Worm (Caenorhabditis elegans) whole organism, L3 larva: Measurements from ENCODE around the gene srx-45.
A peak's percentile ranks its signal among the peaks of the same experiment; 100 is the strongest.

ENCODE experiments used
- R02D3.7 ChIP-seq: fragments of 150-350 bp; optimal IDR thresholded peaks from 2 replicates; lab custom pipeline; 2014; ENCODE audit warnings: missing biosample characterization, missing genetic modification characterization
- aly-2 ChIP-seq: fragments of 150-350 bp; optimal IDR thresholded peaks from 2 replicates; lab custom pipeline; 2014; ENCODE audit warnings: missing biosample characterization, missing genetic modification characterization
- ama-1 ChIP-seq: fragments of 150-350 bp; optimal IDR thresholded peaks from 2 replicates; lab custom pipeline; 2018
- ceh-28 ChIP-seq: fragments of 150-350 bp; optimal IDR thresholded peaks from 2 replicates; lab custom pipeline; 2014; ENCODE audit warnings: missing biosample characterization, missing genetic modification reagents, missing genetic modification characterization
- ceh-82 ChIP-seq: fragments of 150-350 bp; optimal IDR thresholded peaks from 2 replicates; lab custom pipeline; 2014; ENCODE audit warnings: missing biosample characterization, missing genetic modification characterization
- ceh-9 ChIP-seq: sonication (generic microtip); optimal IDR thresholded peaks from 2 replicates; lab custom pipeline; 2018; ENCODE audit warnings: missing biosample characterization, missing genetic modification characterization
- daf-12 ChIP-seq: fragments of 150-350 bp; optimal IDR thresholded peaks from 2 replicates; lab custom pipeline; 2014; ENCODE audit warnings: missing biosample characterization, missing genetic modification reagents, missing genetic modification characterization
- egl-27 ChIP-seq: sonication (generic microtip); optimal IDR thresholded peaks from 4 replicates; lab custom pipeline; 2017; ENCODE audit warnings: missing biosample characterization, missing genetic modification reagents, missing genetic modification characterization
- egl-5 ChIP-seq: fragments of 150-350 bp; optimal IDR thresholded peaks from 2 replicates; lab custom pipeline; 2017; ENCODE audit warnings: missing biosample characterization, missing genetic modification reagents, missing genetic modification characterization, inconsistent platforms
- elt-1 ChIP-seq: fragments of 150-350 bp; optimal IDR thresholded peaks from 2 replicates; lab custom pipeline; 2014; ENCODE audit warnings: missing biosample characterization, missing genetic modification characterization
- elt-2 ChIP-seq: sonication (generic microtip); optimal IDR thresholded peaks from 2 replicates; lab custom pipeline; 2016; ENCODE audit warnings: missing genetic modification reagents, mild to moderate bottlenecking, missing genetic modification characterization, missing compliant biosample characterization
- elt-3 ChIP-seq, 3 experiments: fragments of 150-350 bp in 1 of 3; sonication (generic microtip) in 2 of 3; optimal IDR thresholded peaks; 2 replicates in 2 of 3; 4 replicates in 1 of 3; lab custom pipeline; 2014 to 2017; ENCODE audit warnings: missing biosample characterization in 3 of 3, missing genetic modification characterization in 3 of 3
- eor-1 ChIP-seq, 2 experiments: fragments of 150-350 bp; optimal IDR thresholded peaks; 2 replicates each; lab custom pipeline; 2014 to 2018; ENCODE audit warnings: missing biosample characterization in 2 of 2, missing genetic modification characterization in 2 of 2
- fkh-10 ChIP-seq: sonication (generic microtip); optimal IDR thresholded peaks from 2 replicates; lab custom pipeline; 2017; ENCODE audit warnings: missing biosample characterization, missing genetic modification reagents, missing genetic modification characterization
- fos-1 ChIP-seq: fragments of 150-350 bp; optimal IDR thresholded peaks from 2 replicates; lab custom pipeline; 2014; ENCODE audit warnings: missing biosample characterization, missing genetic modification characterization
- hmg-11 ChIP-seq: sonication (generic microtip); optimal IDR thresholded peaks from 2 replicates; lab custom pipeline; 2016; ENCODE audit warnings: missing genetic modification characterization, missing compliant biosample characterization
- jun-1 ChIP-seq: fragments of 150-350 bp; optimal IDR thresholded peaks from 2 replicates; lab custom pipeline; 2014; ENCODE audit warnings: missing biosample characterization, missing genetic modification reagents, missing genetic modification characterization
- lin-15B ChIP-seq: fragments of 150-350 bp; optimal IDR thresholded peaks from 2 replicates; lab custom pipeline; 2014; ENCODE audit warnings: missing biosample characterization, missing genetic modification characterization
- lin-39 ChIP-seq: fragments of 150-350 bp; optimal IDR thresholded peaks from 2 replicates; lab custom pipeline; 2018; ENCODE audit warnings: missing biosample characterization, missing genetic modification reagents, missing genetic modification characterization
- lsy-12 ChIP-seq: sonication (generic microtip); optimal IDR thresholded peaks from 2 replicates; lab custom pipeline; 2016; ENCODE audit warnings: mild to moderate bottlenecking, missing genetic modification characterization, missing compliant biosample characterization
- mml-1 ChIP-seq: fragments of 150-350 bp; sonication (generic microtip); optimal IDR thresholded peaks from 3 replicates; lab custom pipeline; 2014; ENCODE audit warnings: missing biosample characterization, missing genetic modification characterization
- nfya-1 ChIP-seq: sonication (generic microtip); optimal IDR thresholded peaks from 2 replicates; lab custom pipeline; 2017; ENCODE audit warnings: missing genetic modification characterization, mild to moderate bottlenecking, missing compliant biosample characterization, antibody characterized with exemption, moderate library complexity; ENCODE audit not compliant: insufficient read depth
- nhr-11 ChIP-seq: fragments of 150-350 bp; optimal IDR thresholded peaks from 2 replicates; lab custom pipeline; 2014; ENCODE audit warnings: missing biosample characterization, missing genetic modification characterization
- nhr-12 ChIP-seq: fragments of 150-350 bp; optimal IDR thresholded peaks from 2 replicates; lab custom pipeline; 2014; ENCODE audit warnings: missing biosample characterization, missing genetic modification characterization
- nhr-237 ChIP-seq: fragments of 150-350 bp; optimal IDR thresholded peaks from 2 replicates; lab custom pipeline; 2014; ENCODE audit warnings: missing biosample characterization, missing genetic modification characterization
- nhr-25 ChIP-seq: sonication (generic microtip); optimal IDR thresholded peaks from 2 replicates; lab custom pipeline; 2017; ENCODE audit warnings: missing biosample characterization, missing genetic modification characterization
- nhr-28 ChIP-seq: fragments of 150-350 bp; optimal IDR thresholded peaks from 2 replicates; lab custom pipeline; 2014; ENCODE audit warnings: missing biosample characterization, missing genetic modification characterization
- nhr-67 ChIP-seq: fragments of 150-350 bp; optimal IDR thresholded peaks from 2 replicates; lab custom pipeline; 2014; ENCODE audit warnings: missing biosample characterization, missing genetic modification characterization
- nhr-76 ChIP-seq: fragments of 150-350 bp; sonication (generic microtip); optimal IDR thresholded peaks from 5 replicates; lab custom pipeline; 2014; ENCODE audit warnings: missing biosample characterization, missing genetic modification characterization
- nhr-77 ChIP-seq: fragments of 150-350 bp; optimal IDR thresholded peaks from 2 replicates; lab custom pipeline; 2014; ENCODE audit warnings: missing biosample characterization, missing genetic modification characterization
- pha-4 ChIP-seq: fragments of 150-350 bp; optimal IDR thresholded peaks from 2 replicates; lab custom pipeline; 2014; ENCODE audit warnings: missing biosample characterization, missing genetic modification reagents, missing genetic modification characterization
- sea-2 ChIP-seq: fragments of 150-350 bp; sonication (generic microtip); optimal IDR thresholded peaks from 4 replicates; lab custom pipeline; 2014; ENCODE audit warnings: missing biosample characterization, missing genetic modification reagents, missing genetic modification characterization
- snpc-4 ChIP-seq: fragments of 150-350 bp; optimal IDR thresholded peaks from 2 replicates; lab custom pipeline; 2014; ENCODE audit warnings: missing biosample characterization, missing genetic modification characterization
- tbx-2 ChIP-seq: sonication (generic microtip); optimal IDR thresholded peaks from 2 replicates; lab custom pipeline; 2016; ENCODE audit warnings: mild to moderate bottlenecking, missing genetic modification characterization, missing compliant biosample characterization
- unc-39 ChIP-seq: sonication (generic microtip); optimal IDR thresholded peaks from 4 replicates; lab custom pipeline; 2017; ENCODE audit warnings: missing biosample characterization, missing genetic modification characterization
- unc-62 ChIP-seq: fragments of 150-350 bp; sonication (generic microtip); optimal IDR thresholded peaks from 4 replicates; lab custom pipeline; 2014; ENCODE audit warnings: missing biosample characterization, missing genetic modification reagents, missing genetic modification characterization
- zag-1 ChIP-seq: fragments of 150-350 bp; optimal IDR thresholded peaks from 2 replicates; lab custom pipeline; 2014; ENCODE audit warnings: missing biosample characterization, missing genetic modification characterization
- ztf-11 ChIP-seq: fragments of 150-350 bp; optimal IDR thresholded peaks from 2 replicates; lab custom pipeline; 2014; ENCODE audit warnings: missing biosample characterization, missing genetic modification characterization
- ztf-4 ChIP-seq: fragments of 150-350 bp; optimal IDR thresholded peaks from 2 replicates; lab custom pipeline; 2014; ENCODE audit warnings: missing biosample characterization, missing genetic modification characterization

Gene srx-45

ce11 chrIII:9331084-9331564, 24.6 kb upstream of the srx-45 start, which contains the start of gene ufc-1:
ufc-1 (plus strand) TSS chrIII:9331514.
- peak; percentile 37 for TF ChIP-seq pha-4 (tag; lab: Kevin White, UChicago)
- TF ChIP-seq elt-2 (tag; lab: Kevin White, UChicago): no peak
- TF ChIP-seq elt-1 (tag; lab: Kevin White, UChicago): no peak
- peak; percentile 49 for TF ChIP-seq nfya-1
- TF ChIP-seq snpc-4: no peak

- TF ChIP-seq ceh-9 (tag; lab: Kevin White, UChicago): no peak
- no peak for TF ChIP-seq nhr-11 (tag; lab: Kevin White, UChicago)
- no peak for TF ChIP-seq eor-1 (tag; optimal IDR thresholded peaks at IDR 0.05; lab: Kevin White, UChicago)
- no peak for TF ChIP-seq zag-1 (tag; lab: Kevin White, UChicago)
- TF ChIP-seq egl-5: no peak
- no peak for TF ChIP-seq ama-1 (lab: Kevin White, UChicago)
- no peak for TF ChIP-seq ceh-82 (tag; lab: Kevin White, UChicago)
- no peak for TF ChIP-seq tbx-2
- no peak for TF ChIP-seq ztf-4 (tag; lab: Kevin White, UChicago)
- no peak for TF ChIP-seq ceh-28 (tag; lab: Kevin White, UChicago)
- TF ChIP-seq fkh-10: no peak
Observed at ce11 chrIII:9329790-9330366, 23.4 kb upstream of the srx-45 start, which contains the start of gene ttr-5. ttr-5 (plus strand) TSS chrIII:9330316.

ce11 chrIII:9329266-9329665, 22.8 kb upstream of the srx-45 start, which contains the start of gene C40H1.3:
C40H1.3 (minus strand) TSS chrIII:9329366.
- no peak for TF ChIP-seq jun-1 (tag; lab: Kevin White, UChicago)
- no peak for TF ChIP-seq nhr-12
- no peak for TF ChIP-seq fos-1 (tag; lab: Kevin White, UChicago)
- TF ChIP-seq nhr-11 (tag; lab: Kevin White, UChicago): no peak
- no peak for TF ChIP-seq ztf-4 (tag; lab: Kevin White, UChicago)
- no peak for TF ChIP-seq mml-1 (tag; lab: Kevin White, UChicago)
- no peak for TF ChIP-seq sea-2 (GFP tag; lab: Kevin White, UChicago)
- no peak for TF ChIP-seq eor-1 (tag; optimal IDR thresholded peaks at IDR 0.05; lab: Kevin White, UChicago)
- no peak for TF ChIP-seq nhr-28 (tag; lab: Kevin White, UChicago)
- TF ChIP-seq daf-12: no peak
- no peak for TF ChIP-seq elt-3 (tag; optimal IDR thresholded peaks at IDR 0.05; lab: Kevin White, UChicago)

- no peak for TF ChIP-seq nhr-76 (tag; lab: Kevin White, UChicago)
- no peak for TF ChIP-seq fos-1 (tag; lab: Kevin White, UChicago)
- no peak for TF ChIP-seq nhr-77 (tag; lab: Kevin White, UChicago)
- TF ChIP-seq unc-62: no peak
- TF ChIP-seq nhr-12: no peak
- TF ChIP-seq nhr-237 (tag; lab: Kevin White, UChicago): no peak
- no peak for TF ChIP-seq nhr-11 (tag; lab: Kevin White, UChicago)
- TF ChIP-seq jun-1 (tag; lab: Kevin White, UChicago): no peak
- no peak for TF ChIP-seq lin-15B (tag; lab: Kevin White, UChicago)
- TF ChIP-seq egl-27 (tag; lab: Kevin White, UChicago): no peak
- TF ChIP-seq nhr-67: no peak
- no peak for TF ChIP-seq ceh-9 (tag; lab: Kevin White, UChicago)
- TF ChIP-seq hmg-11 (tag; lab: Kevin White, UChicago): no peak
- no peak for TF ChIP-seq nhr-25
Observed at ce11 chrIII:9328732-9329131, 22.2 kb upstream of the srx-45 start.

ce11 chrIII:9327910-9328309, 21.4 kb upstream of the srx-45 start:
- no peak for TF ChIP-seq unc-39
- no peak for TF ChIP-seq lsy-12 (tag; lab: Kevin White, UChicago)
- no peak for TF ChIP-seq lin-39 (tag; lab: Kevin White, UChicago)
- no peak for TF ChIP-seq sea-2 (GFP tag; lab: Kevin White, UChicago)
- TF ChIP-seq egl-5: no peak
- no peak for TF ChIP-seq ama-1 (lab: Kevin White, UChicago)
- TF ChIP-seq unc-62: no peak
- no peak for TF ChIP-seq R02D3.7 (tag; lab: Kevin White, UChicago)
- TF ChIP-seq tbx-2: no peak
- TF ChIP-seq aly-2 (tag; lab: Kevin White, UChicago): no peak
- no peak for TF ChIP-seq ztf-11 (tag; lab: Kevin White, UChicago)
- TF ChIP-seq snpc-4: no peak
- no peak for TF ChIP-seq jun-1 (tag; lab: Kevin White, UChicago)
- no peak for TF ChIP-seq egl-27 (tag; lab: Kevin White, UChicago)
- TF ChIP-seq nhr-28 (tag; lab: Kevin White, UChicago): no peak
- TF ChIP-seq ceh-9 (tag; lab: Kevin White, UChicago): no peak
- TF ChIP-seq zag-1 (tag; lab: Kevin White, UChicago): no peak
- no peak for TF ChIP-seq elt-2 (tag; lab: Kevin White, UChicago)
- no peak for TF ChIP-seq nhr-12
- TF ChIP-seq daf-12: no peak
